Fruit fly (Drosophila melanogaster) whole organism, embryonic: ENCODE measurements around the gene Tsp74F.
A peak's percentile ranks its signal among the peaks of the same experiment; 100 is the strongest.

Source experiments
- Ada2b ChIP-seq: fragments of 200-800 bp; sonication (Bioruptor generic); IDR thresholded peaks from 2 replicates; pipeline ENCODE4 v1.3.6; 2022; ENCODE audit warnings: missing biosample characterization, missing genetic modification characterization
- CG11247 ChIP-seq: fragments of 200-800 bp; sonication (Bioruptor generic); IDR thresholded peaks from 2 replicates; pipeline ENCODE4 v1.3.6; 2022; ENCODE audit warnings: missing biosample characterization, missing genetic modification characterization
- CG15269 ChIP-seq: fragments of 200-800 bp; sonication (Bioruptor generic); optimal IDR thresholded peaks from 2 replicates; lab custom pipeline; 2018; ENCODE audit warnings: missing biosample characterization, mild to moderate bottlenecking, missing genetic modification characterization, moderate library complexity
- CG17186 ChIP-seq: fragments of 200-800 bp; sonication (Bioruptor generic); optimal IDR thresholded peaks from 3 replicates; lab custom pipeline; 2017; ENCODE audit warnings: missing biosample characterization, missing genetic modification reagents, missing genetic modification characterization
- CG17385 ChIP-seq: fragments of 200-800 bp; sonication (Bioruptor generic); optimal IDR thresholded peaks from 3 replicates; lab custom pipeline; 2018; ENCODE audit warnings: missing biosample characterization, mild to moderate bottlenecking, missing genetic modification characterization
- CG17802 ChIP-seq: fragments of 200-800 bp; sonication (Bioruptor generic); optimal IDR thresholded peaks from 2 replicates; lab custom pipeline; 2018; ENCODE audit warnings: missing biosample characterization, mild to moderate bottlenecking, missing genetic modification characterization, moderate library complexity
- CG18599 ChIP-seq: fragments of 200-800 bp; sonication (Bioruptor generic); optimal IDR thresholded peaks from 3 replicates; lab custom pipeline; 2017; ENCODE audit warnings: missing biosample characterization, missing genetic modification characterization, mild to moderate bottlenecking, moderate library complexity, missing genetic modification reagents
- CG2199 ChIP-seq: fragments of 200-800 bp; sonication (Bioruptor generic); IDR thresholded peaks from 3 replicates; pipeline ENCODE4 v1.3.6; 2022; ENCODE audit warnings: missing biosample characterization, missing genetic modification characterization
- CG31441 ChIP-seq: fragments of 200-800 bp; sonication (Bioruptor generic); IDR thresholded peaks from 2 replicates; pipeline ENCODE4 v1.3.6; 2022; ENCODE audit warnings: missing biosample characterization, missing genetic modification characterization
- CG33213 ChIP-seq: fragments of 200-800 bp; sonication (Bioruptor generic); optimal IDR thresholded peaks from 3 replicates; lab custom pipeline; 2016; ENCODE audit warnings: missing biosample characterization, missing genetic modification characterization
- CG34224 ChIP-seq: fragments of 200-800 bp; sonication (Bioruptor generic); IDR thresholded peaks from 3 replicates; pipeline ENCODE4 v1.3.6; 2022; ENCODE audit warnings: missing biosample characterization, missing genetic modification characterization; ENCODE audit not compliant: partially characterized antibody
- CG3726 ChIP-seq: fragments of 200-800 bp; sonication (Bioruptor generic); IDR thresholded peaks from 3 replicates; pipeline ENCODE4, ENCODE4 v1.3.6; 2022; ENCODE audit warnings: missing biosample characterization, missing genetic modification characterization
- CG3847 ChIP-seq: fragments of 200-800 bp; sonication (Bioruptor generic); IDR thresholded peaks from 2 replicates; pipeline ENCODE4 v1.3.6; 2022; ENCODE audit warnings: missing biosample characterization, missing genetic modification characterization
- CG4404 ChIP-seq: fragments of 200-800 bp; sonication (Bioruptor generic); IDR thresholded peaks from 2 replicates; pipeline ENCODE4 v1.3.6; 2022; ENCODE audit warnings: missing biosample characterization, missing genetic modification characterization
- CG4730 ChIP-seq: fragments of 200-800 bp; sonication (Bioruptor generic); IDR thresholded peaks from 2 replicates; pipeline ENCODE4 v1.3.6; 2022; ENCODE audit warnings: missing biosample characterization, missing genetic modification characterization
- CG5245 ChIP-seq: fragments of 200-800 bp; sonication (Bioruptor generic); optimal IDR thresholded peaks from 3 replicates; lab custom pipeline; 2016; ENCODE audit warnings: missing biosample characterization, missing genetic modification characterization
- CG5953 ChIP-seq: fragments of 200-800 bp; sonication (Bioruptor generic); IDR thresholded peaks from 2 replicates; pipeline ENCODE4 v1.3.6; 2022; ENCODE audit warnings: missing biosample characterization, missing genetic modification characterization
- CG8281 ChIP-seq: fragments of 200-800 bp; sonication (Bioruptor generic); optimal IDR thresholded peaks from 2 replicates; lab custom pipeline; 2018; ENCODE audit warnings: missing biosample characterization, mild to moderate bottlenecking, missing genetic modification characterization, moderate library complexity
- CG8478 ChIP-seq: fragments of >200 bp; optimal IDR thresholded peaks from 2 replicates; lab custom pipeline; 2018
- CG9932 ChIP-seq: fragments of 200-800 bp; sonication (Bioruptor generic); IDR thresholded peaks from 2 replicates; pipeline ENCODE4 v1.3.6; 2022; ENCODE audit warnings: missing biosample characterization, missing genetic modification characterization
- D19A ChIP-seq: fragments of 200-800 bp; optimal IDR thresholded peaks from 3 replicates; lab custom pipeline; 2019; ENCODE audit warnings: missing biosample characterization, mild to moderate bottlenecking, missing genetic modification characterization, moderate library complexity
- E2f1 ChIP-seq: fragments of 200-800 bp; sonication (Bioruptor generic); IDR thresholded peaks from 2 replicates; pipeline ENCODE4 v1.3.6; 2022; ENCODE audit warnings: missing biosample characterization, missing genetic modification characterization
- HLH3B ChIP-seq: fragments of 200-800 bp; sonication (Bioruptor generic); IDR thresholded peaks from 2 replicates; pipeline ENCODE4 v1.3.6; 2022; ENCODE audit warnings: missing biosample characterization, missing genetic modification characterization
- HmgD ChIP-seq: fragments of 200-800 bp; sonication (Bioruptor generic); optimal IDR thresholded peaks from 3 replicates; lab custom pipeline; 2016; ENCODE audit warnings: missing biosample characterization, missing genetic modification characterization
- Med ChIP-seq: fragments of 200-800 bp; sonication (Bioruptor generic); peaks from one replicate; lab custom pipeline; 2016; ENCODE audit warnings: missing biosample characterization, missing genetic modification characterization, mild to moderate bottlenecking, inconsistent platforms, moderate library complexity
- NC2β ChIP-seq: fragments of 200-800 bp; sonication (Bioruptor generic); optimal IDR thresholded peaks from 2 replicates; lab custom pipeline; 2016; ENCODE audit warnings: missing biosample characterization, missing genetic modification characterization
- NfI ChIP-seq: fragments of 200-800 bp; sonication (Bioruptor generic); optimal IDR thresholded peaks from 3 replicates; lab custom pipeline; 2018; ENCODE audit warnings: missing biosample characterization, mild to moderate bottlenecking, missing genetic modification characterization, moderate library complexity
- Oaz ChIP-seq: fragments of 200-800 bp; sonication (Bioruptor generic); IDR thresholded peaks from 2 replicates; pipeline ENCODE4 v1.3.6; 2022; ENCODE audit warnings: missing biosample characterization, missing genetic modification characterization
- Pdp1 ChIP-seq, 2 experiments: fragments of 200-800 bp; sonication (Bioruptor generic); optimal IDR thresholded peaks; 3 replicates each; lab custom pipeline; 2016; ENCODE audit warnings: missing biosample characterization in 2 of 2, missing genetic modification characterization in 2 of 2, mild to moderate bottlenecking in 1 of 2, moderate library complexity in 1 of 2
- Rfx ChIP-seq: fragments of 200-800 bp; sonication (Bioruptor generic); IDR thresholded peaks from 2 replicates; pipeline ENCODE4 v1.3.6; 2022; ENCODE audit warnings: missing biosample characterization, missing genetic modification characterization
- Sry-δ ChIP-seq: fragments of 200-800 bp; sonication (Bioruptor generic); optimal IDR thresholded peaks from 2 replicates; lab custom pipeline; 2016; ENCODE audit warnings: missing biosample characterization, missing genetic modification characterization
- Stat92E ChIP-seq, 3 experiments: fragments of >200 bp in 2 of 3; fragments of 200-800 bp in 1 of 3; sonication (Bioruptor generic) in 1 of 3; optimal IDR thresholded peaks; 2 replicates each; lab custom pipeline; 2017 to 2019; ENCODE audit warnings: missing biosample characterization in 3 of 3, missing genetic modification characterization in 3 of 3, mild to moderate bottlenecking in 1 of 3, moderate library complexity in 1 of 3
- Taf1 ChIP-seq: fragments of 200-800 bp; sonication (Bioruptor generic); IDR thresholded peaks from 2 replicates; pipeline ENCODE4 v1.3.6; 2022; ENCODE audit warnings: missing biosample characterization, missing genetic modification characterization
- ap ChIP-seq: fragments of 200-800 bp; sonication (Bioruptor generic); IDR thresholded peaks from 2 replicates; pipeline ENCODE4 v1.3.6; 2022; ENCODE audit warnings: missing biosample characterization, missing genetic modification characterization
- bsh ChIP-seq, 2 experiments: fragments of 200-800 bp; sonication (Bioruptor generic); optimal IDR thresholded peaks; 2 replicates each; lab custom pipeline; 2017 to 2018; ENCODE audit warnings: mild to moderate bottlenecking in 2 of 2, missing biosample characterization in 2 of 2, missing genetic modification characterization in 2 of 2, moderate library complexity in 1 of 2
- ci ChIP-seq: fragments of 200-800 bp; sonication (Bioruptor generic); IDR thresholded peaks from 3 replicates; pipeline ENCODE4 v1.3.6; 2022; ENCODE audit warnings: missing biosample characterization, missing genetic modification characterization
- corto ChIP-seq: fragments of 200-800 bp; sonication (Bioruptor generic); optimal IDR thresholded peaks from 2 replicates; lab custom pipeline; 2016; ENCODE audit warnings: missing biosample characterization, mild to moderate bottlenecking, missing genetic modification characterization, moderate library complexity
- crp ChIP-seq, 2 experiments: fragments of 200-800 bp; sonication (Bioruptor generic); optimal IDR thresholded peaks; 2 replicates in 1 of 2; 3 replicates in 1 of 2; lab custom pipeline; 2017; ENCODE audit warnings: missing biosample characterization in 2 of 2, missing genetic modification characterization in 2 of 2, mild to moderate bottlenecking in 1 of 2, moderate library complexity in 1 of 2
- cwo ChIP-seq: fragments of 200-800 bp; sonication (Bioruptor generic); optimal IDR thresholded peaks from 3 replicates; lab custom pipeline; 2017; ENCODE audit warnings: missing biosample characterization, missing genetic modification characterization, mild to moderate bottlenecking, moderate library complexity, missing genetic modification reagents
- gt ChIP-seq: fragments of 200-800 bp; sonication (Bioruptor generic); IDR thresholded peaks from 2 replicates; pipeline ENCODE4 v1.3.6; 2022; ENCODE audit warnings: missing biosample characterization, missing genetic modification characterization
- her ChIP-seq: fragments of 200-800 bp; sonication (Bioruptor generic); optimal IDR thresholded peaks from 2 replicates; lab custom pipeline; 2016; ENCODE audit warnings: missing biosample characterization, missing genetic modification characterization
- hth ChIP-seq: fragments of >200 bp; optimal IDR thresholded peaks from 2 replicates; lab custom pipeline; 2017; ENCODE audit warnings: inconsistent platforms
- knrl ChIP-seq: fragments of 200-800 bp; sonication (Bioruptor generic); IDR thresholded peaks from 3 replicates; pipeline ENCODE4 v1.3.6; 2022; ENCODE audit warnings: missing biosample characterization, missing genetic modification characterization; ENCODE audit not compliant: partially characterized antibody
- luna ChIP-seq: fragments of 200-800 bp; sonication (Bioruptor generic); optimal IDR thresholded peaks from 2 replicates; lab custom pipeline; 2016; ENCODE audit warnings: missing biosample characterization, missing genetic modification characterization
- oc ChIP-seq: fragments of 200-800 bp; sonication (Bioruptor generic); optimal IDR thresholded peaks from 2 replicates; lab custom pipeline; 2018; ENCODE audit warnings: missing biosample characterization, mild to moderate bottlenecking, missing genetic modification characterization, moderate library complexity
- pb ChIP-seq: fragments of 200-800 bp; sonication (Bioruptor generic); optimal IDR thresholded peaks from 3 replicates; lab custom pipeline; 2016; ENCODE audit warnings: missing biosample characterization, missing genetic modification characterization
- salm ChIP-seq: fragments of 200-800 bp; sonication (Bioruptor generic); optimal IDR thresholded peaks from 2 replicates; lab custom pipeline; 2018; ENCODE audit warnings: missing biosample characterization, mild to moderate bottlenecking, missing genetic modification characterization
- sna ChIP-seq: fragments of 200-800 bp; sonication (Bioruptor generic); IDR thresholded peaks from 2 replicates; pipeline ENCODE4 v1.3.6; 2022; ENCODE audit warnings: missing biosample characterization, missing genetic modification characterization; ENCODE audit not compliant: partially characterized antibody
- yki ChIP-seq: fragments of >200 bp; optimal IDR thresholded peaks from 3 replicates; lab custom pipeline; 2018
- z ChIP-seq: fragments of 200-800 bp; sonication (Bioruptor generic); IDR thresholded peaks from 3 replicates; pipeline ENCODE4 v1.3.6; 2022; ENCODE audit warnings: missing biosample characterization, missing genetic modification characterization
- zfh2 ChIP-seq: fragments of 200-800 bp; sonication (Bioruptor generic); optimal IDR thresholded peaks from 2 replicates; lab custom pipeline; 2016; ENCODE audit warnings: missing biosample characterization, missing genetic modification characterization

The Tsp74F gene

DNA sequence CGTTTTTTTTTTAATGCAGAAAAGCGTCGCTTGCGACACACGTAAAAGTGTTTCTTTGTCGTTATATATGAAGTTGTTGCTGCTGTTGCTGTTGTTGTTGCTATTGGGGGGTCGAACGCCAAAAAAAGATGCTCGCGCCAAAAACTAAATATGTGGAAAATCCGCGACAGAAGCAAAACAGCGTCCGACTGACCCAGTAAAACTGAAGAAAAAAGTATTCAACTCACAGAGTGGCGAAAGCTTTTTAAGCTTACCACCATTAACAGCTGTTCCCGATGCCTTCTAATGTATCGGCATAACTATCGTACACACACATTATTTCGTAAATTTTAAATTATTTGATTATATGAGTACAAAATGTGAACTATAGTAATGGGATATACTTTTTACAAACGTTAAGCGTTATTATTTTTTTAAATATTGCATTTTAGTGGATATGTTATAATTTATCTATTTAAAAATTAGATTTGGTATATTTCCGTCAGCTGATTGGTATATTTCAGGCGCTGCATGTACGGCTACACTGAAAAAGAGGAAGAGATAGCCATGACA, 12.0 kb upstream of the Tsp74F start, which contains the start of the genes Prestin and Wdr92 (continued):
- no peak for TF ChIP-seq oc (tag; lab: Kevin White, UChicago)
- no peak for TF ChIP-seq CG3847 (GFP tag; lab: Robert Waterston, UW)
- TF ChIP-seq knrl: peak; percentile 87
- TF ChIP-seq her: peak; percentile 13
- no peak for TF ChIP-seq CG11247
- TF ChIP-seq CG5953 (GFP tag; lab: Robert Waterston, UW): no peak
- no peak for TF ChIP-seq yki (lab: Kevin White, UChicago)
- TF ChIP-seq Pdp1 (GFP tag; optimal IDR thresholded peaks at IDR 0.05; lab: Kevin White, UChicago): peak in 1 of 2 experiments; percentile 82
- TF ChIP-seq D19A (tag; lab: Kevin White, UChicago): peak; percentile 13
- TF ChIP-seq CG33213: no peak
- TF ChIP-seq ap (GFP tag; lab: Robert Waterston, UW): no peak
- TF ChIP-seq NfI (GFP tag; lab: Kevin White, UChicago): peak; percentile 1
- peak; percentile 94 for TF ChIP-seq sna (GFP tag; lab: Robert Waterston, UW)
- TF ChIP-seq CG18599 (GFP tag; lab: Kevin White, UChicago): peak; percentile 15
- TF ChIP-seq Rfx (GFP tag; lab: Robert Waterston, UW): peak; percentile 47; the same call in 1 of the 2 replicates
- TF ChIP-seq CG2199 (GFP tag; lab: Robert Waterston, UW): 0 out of 3 replicates have a peak, but pooled peaks have one; percentile 43
- no peak for TF ChIP-seq NC2β
- no peak for TF ChIP-seq gt (GFP tag; lab: Robert Waterston, UW)
- TF ChIP-seq bsh (GFP tag; optimal IDR thresholded peaks at IDR 0.05; lab: Kevin White, UChicago): no peak
- no peak for TF ChIP-seq Ada2b (GFP tag; lab: Robert Waterston, UW)
- no peak for TF ChIP-seq luna
- TF ChIP-seq crp (GFP tag; optimal IDR thresholded peaks at IDR 0.05; lab: Kevin White, UChicago): peak; percentile 59 to 98
- no peak for TF ChIP-seq HmgD (GFP tag; lab: Kevin White, UChicago)
- no peak for TF ChIP-seq CG17802 (tag; lab: Kevin White, UChicago)
- TF ChIP-seq CG8281 (tag; lab: Kevin White, UChicago): no peak
- peak; percentile 50 for TF ChIP-seq CG15269 (tag; lab: Kevin White, UChicago)
- TF ChIP-seq cwo (GFP tag; lab: Kevin White, UChicago): peak; percentile 29
- no peak for TF ChIP-seq CG5245 (GFP tag; lab: Kevin White, UChicago)
- peak; percentile 78 for TF ChIP-seq CG34224
- peak; percentile 94 for TF ChIP-seq Med (GFP tag; lab: Kevin White, UChicago)
- peak; percentile 21 for TF ChIP-seq corto (GFP tag; lab: Kevin White, UChicago)
- TF ChIP-seq E2f1 (GFP tag; lab: Robert Waterston, UW): peak; percentile 65; the same call in 1 of the 2 replicates
- no peak for TF ChIP-seq Taf1 (GFP tag; lab: Robert Waterston, UW)
- TF ChIP-seq CG17385 (GFP tag; lab: Kevin White, UChicago): peak; percentile 94
- peak; percentile 69; the same call in 2 of the 3 replicates for TF ChIP-seq ci
- peak; percentile 53; the same call in 1 of the 2 replicates for TF ChIP-seq CG31441 (GFP tag; lab: Robert Waterston, UW)
- TF ChIP-seq zfh2 (GFP tag; lab: Kevin White, UChicago): no peak
- no peak for TF ChIP-seq CG3726 (GFP tag; lab: Robert Waterston, UW)
- TF ChIP-seq z (GFP tag; lab: Robert Waterston, UW): no peak
- TF ChIP-seq Stat92E (GFP tag; optimal IDR thresholded peaks at IDR 0.05; lab: Kevin White, UChicago): peak in 1 of 3 experiments; percentile 37
- peak; percentile 41; the same call in 1 of the 2 replicates for TF ChIP-seq CG9932 (GFP tag; lab: Robert Waterston, UW)
- TF ChIP-seq hth (lab: Kevin White, UChicago): no peak
- TF ChIP-seq CG4730 (GFP tag; lab: Robert Waterston, UW): no peak
- TF ChIP-seq CG8478 (lab: Kevin White, UChicago): no peak
- no peak for TF ChIP-seq salm (tag; lab: Kevin White, UChicago)
- TF ChIP-seq Oaz (GFP tag; lab: Robert Waterston, UW): no peak
- peak; percentile 51 for TF ChIP-seq Sry-δ
- no peak for TF ChIP-seq pb (GFP tag; lab: Kevin White, UChicago)
- no peak for TF ChIP-seq HLH3B (GFP tag; lab: Robert Waterston, UW)
- no peak for TF ChIP-seq CG4404 (GFP tag; lab: Robert Waterston, UW)
- TF ChIP-seq CG17186 (GFP tag; lab: Kevin White, UChicago): no peak
